Fruit fly (Drosophila melanogaster): Measurements from ENCODE around the gene CG3823.

CG3823 gene

DNA sequence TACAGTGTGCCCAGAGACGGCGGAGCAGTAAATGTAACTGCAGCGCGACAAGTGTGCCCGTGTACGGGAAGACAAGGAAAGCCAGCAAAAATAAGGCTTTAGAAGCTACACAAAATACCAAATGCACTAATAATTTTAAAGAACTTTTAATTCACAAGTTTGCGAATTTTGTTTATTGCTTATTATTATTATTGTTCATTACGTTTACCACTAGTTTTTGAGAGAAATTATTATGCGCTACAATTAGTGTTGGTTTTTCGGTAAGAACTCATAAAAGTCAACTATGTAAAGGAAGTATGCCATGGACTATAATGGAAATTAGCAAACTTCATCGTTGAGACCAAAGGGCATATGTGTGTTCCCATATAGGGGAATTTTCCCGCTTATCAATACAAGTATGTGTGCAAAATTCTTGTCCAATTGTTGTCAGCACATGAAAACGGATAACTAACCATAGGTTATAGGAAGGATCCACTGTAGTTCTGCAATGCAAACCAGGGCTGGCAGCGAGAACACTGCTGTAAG lies 36.5 kb upstream of the CG3823 start, which contains the start of gene schlank (continued):
- TF ChIP-seq trh (GFP tag; optimal IDR thresholded peaks at IDR 0.05) (no peak), CG7987 (GFP tag; optimal IDR thresholded peaks at IDR 0.05) (no peak), lilli (GFP tag; optimal IDR thresholded peaks at IDR 0.05) (peak; percentile 72), CG31224 (GFP tag; IDR thresholded peaks at IDR 0.05) (peak; percentile 56), CG18619 (GFP tag; optimal IDR thresholded peaks at IDR 0.05) (peak; percentile 10), Ptx1 (GFP tag; IDR thresholded peaks at IDR 0.05) (peak; percentile 77), sens (GFP tag) (peak; percentile 80), CG18764 (GFP tag; optimal IDR thresholded peaks at IDR 0.05) (peak; percentile 43), CG7271 (tag; optimal IDR thresholded peaks at IDR 0.05) (no peak), sima (GFP tag; optimal IDR thresholded peaks at IDR 0.05) (no peak), CG10274 (GFP tag; optimal IDR thresholded peaks at IDR 0.05) (no peak), z (GFP tag; IDR thresholded peaks at IDR 0.05) (no peak), Awh (GFP tag; IDR thresholded peaks at IDR 0.05) (peak; percentile 56), Taf1 (GFP tag; IDR thresholded peaks at IDR 0.05) (no peak), sc (optimal IDR thresholded peaks at IDR 0.05) (no peak), sc (GFP tag; optimal IDR thresholded peaks at IDR 0.05) (no peak), D (optimal IDR thresholded peaks at IDR 0.05) (no peak), D (GFP tag; optimal IDR thresholded peaks at IDR 0.05) (no peak), vvl (GFP tag; IDR thresholded peaks at IDR 0.05) (peak; percentile 68), hkb (optimal IDR thresholded peaks at IDR 0.05) (no peak), hkb (GFP tag; IDR thresholded peaks at IDR 0.05) (no peak), HmgZ (tag; optimal IDR thresholded peaks at IDR 0.05) (no peak), nmo (GFP tag; optimal IDR thresholded peaks at IDR 0.05) (peak; percentile 45), jigr1 (GFP tag; IDR thresholded peaks at IDR 0.05) (0 out of 3 replicates have a peak, but pooled peaks have one; percentile 46), dm (GFP tag; optimal IDR thresholded peaks at IDR 0.05) (no peak), CG1603 (tag; optimal IDR thresholded peaks at IDR 0.05) (peak; percentile 45), Mes4 (GFP tag; optimal IDR thresholded peaks at IDR 0.05) (no peak), CG4328 (GFP tag; optimal IDR thresholded peaks at IDR 0.05) (no peak), grau (tag; optimal IDR thresholded peaks at IDR 0.05) (peak; percentile 99), bsh (GFP tag; optimal IDR thresholded peaks at IDR 0.05) (peak in 1 of 2 experiments; percentile 38), PHDP (tag; optimal IDR thresholded peaks at IDR 0.05) (no peak), Abd-B (GFP tag; optimal IDR thresholded peaks at IDR 0.05) (peak; percentile 41), rib (GFP tag; IDR thresholded peaks at IDR 0.05) (no peak), scrt (GFP tag; optimal IDR thresholded peaks at IDR 0.05) (no peak), danr (GFP tag; IDR thresholded peaks at IDR 0.05) (no peak), CG6654 (GFP tag; optimal IDR thresholded peaks at IDR 0.05) (no peak), tin (GFP tag; optimal IDR thresholded peaks at IDR 0.05) (peak; percentile 41), CG10959 (GFP tag; IDR thresholded peaks at IDR 0.05) (no peak), stwl (tag; optimal IDR thresholded peaks at IDR 0.05) (peak; percentile 32), toy (GFP tag; IDR thresholded peaks at IDR 0.05) (no peak), org-1 (GFP tag; optimal IDR thresholded peaks at IDR 0.05) (no peak), dmrt99B (tag; optimal IDR thresholded peaks at IDR 0.05) (no peak), Jarid2 (GFP tag; optimal IDR thresholded peaks at IDR 0.05) (no peak), slou (GFP tag; optimal IDR thresholded peaks at IDR 0.05) (peak; percentile 20), CG16815 (GFP tag; optimal IDR thresholded peaks at IDR 0.05) (peak; percentile 33), pnt (GFP tag; optimal IDR thresholded peaks at IDR 0.05) (peak; percentile 60), kni (GFP tag; optimal IDR thresholded peaks at IDR 0.05) (no peak), CG15479 (GFP tag; optimal IDR thresholded peaks at IDR 0.05) (no peak), Dref (GFP tag; IDR thresholded peaks at IDR 0.05) (peak; percentile 24; the same call in 1 of the 2 replicates), CG13624 (GFP tag; optimal IDR thresholded peaks at IDR 0.05) (peak; percentile 54), Dfd (GFP tag; optimal IDR thresholded peaks at IDR 0.05) (no peak), CG3847 (GFP tag; IDR thresholded peaks at IDR 0.05) (peak; percentile 25; the same call in 1 of the 2 replicates)

Data from whole organism, embryonic.